Fruit fly (Drosophila melanogaster) whole organism, embryonic: ENCODE measurements around the gene CG16813.

Experiments used
- Antp ChIP-seq: fragments of 200-800 bp; sonication (Bioruptor generic); optimal IDR thresholded peaks from 3 replicates; lab custom pipeline; 2016; ENCODE audit warnings: missing biosample characterization, missing genetic modification characterization
- CG15269 ChIP-seq: fragments of 200-800 bp; sonication (Bioruptor generic); optimal IDR thresholded peaks from 2 replicates; lab custom pipeline; 2018; ENCODE audit warnings: missing biosample characterization, mild to moderate bottlenecking, missing genetic modification characterization, moderate library complexity
- CG16779 ChIP-seq: fragments of 200-800 bp; sonication (Bioruptor generic); IDR thresholded peaks from 2 replicates; pipeline ENCODE4 v1.3.6; 2022; ENCODE audit warnings: missing biosample characterization, missing genetic modification characterization
- CG17385 ChIP-seq: fragments of 200-800 bp; sonication (Bioruptor generic); optimal IDR thresholded peaks from 3 replicates; lab custom pipeline; 2018; ENCODE audit warnings: missing biosample characterization, mild to moderate bottlenecking, missing genetic modification characterization
- CG2199 ChIP-seq: fragments of 200-800 bp; sonication (Bioruptor generic); IDR thresholded peaks from 3 replicates; pipeline ENCODE4 v1.3.6; 2022; ENCODE audit warnings: missing biosample characterization, missing genetic modification characterization
- Dfd ChIP-seq, 2 experiments: fragments of >200 bp; optimal IDR thresholded peaks; 2 replicates each; lab custom pipeline; 2017; ENCODE audit warnings: missing biosample characterization in 2 of 2, missing genetic modification characterization in 2 of 2
- Ets65A ChIP-seq: fragments of 200-800 bp; sonication (Bioruptor generic); peaks from one replicate; lab custom pipeline; 2016; ENCODE audit warnings: missing biosample characterization, missing genetic modification characterization
- Max ChIP-seq: fragments of 200-800 bp; sonication (Bioruptor generic); optimal IDR thresholded peaks from 2 replicates; lab custom pipeline; 2016; ENCODE audit warnings: missing biosample characterization, mild to moderate bottlenecking, missing genetic modification characterization
- Xrp1 ChIP-seq: fragments of 200-800 bp; sonication (Bioruptor generic); IDR thresholded peaks from 2 replicates; pipeline ENCODE4 v1.3.6; 2022; ENCODE audit warnings: missing biosample characterization, missing genetic modification characterization
- chif ChIP-seq, 2 experiments: fragments of 200-800 bp; sonication (Bioruptor generic); optimal IDR thresholded peaks; 3 replicates each; lab custom pipeline; 2016; ENCODE audit warnings: missing biosample characterization in 2 of 2, missing genetic modification characterization in 2 of 2
- chm ChIP-seq: fragments of 200-800 bp; sonication (Bioruptor generic); IDR thresholded peaks from 2 replicates; pipeline ENCODE4 v1.3.6; 2022; ENCODE audit warnings: missing biosample characterization, missing genetic modification characterization
- ind ChIP-seq: fragments of 200-800 bp; sonication (Bioruptor generic); optimal IDR thresholded peaks from 3 replicates; lab custom pipeline; 2016; ENCODE audit warnings: missing biosample characterization, missing genetic modification characterization
- zfh1 ChIP-seq: fragments of 200-800 bp; sonication (Bioruptor generic); IDR thresholded peaks from 3 replicates; pipeline ENCODE4 v1.3.6; 2022; ENCODE audit warnings: missing biosample characterization, missing genetic modification characterization

CG16813 gene

DNA sequence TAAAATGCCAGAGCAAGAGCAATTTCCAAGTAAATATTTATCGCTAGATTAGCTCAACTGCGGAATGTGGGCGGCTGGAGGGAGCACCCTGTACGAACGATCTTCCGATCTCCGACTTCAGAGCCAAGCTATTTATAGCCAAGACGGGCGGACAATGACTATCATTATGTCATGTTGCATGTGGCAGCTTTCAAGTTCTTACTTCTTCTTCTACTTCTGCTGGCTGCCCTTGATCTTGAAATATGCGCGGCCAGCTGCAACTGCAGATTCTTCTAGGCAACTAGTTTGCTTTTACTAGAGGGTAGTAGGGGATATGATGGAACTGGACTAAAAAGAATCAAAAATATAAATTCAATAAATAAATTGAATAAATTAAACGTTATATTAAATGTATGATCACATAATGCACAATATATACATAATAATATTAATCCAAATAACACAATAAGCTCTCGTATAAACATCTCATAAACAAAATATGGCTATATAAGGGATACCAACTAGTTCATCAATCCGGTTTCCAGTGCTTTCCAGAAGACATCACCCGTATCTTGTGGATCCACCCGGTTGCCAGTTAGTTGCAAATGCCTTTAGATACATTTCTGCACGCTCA lies 40.8 kb downstream of the CG16813 start (continued):
- TF ChIP-seq chif (GFP tag; optimal IDR thresholded peaks at IDR 0.05; lab: Kevin White, UChicago) (no peak), Antp (no peak), CG16779 (GFP tag; lab: Robert Waterston, UW) (no peak), Xrp1 (GFP tag; lab: Robert Waterston, UW) (peak; percentile 31; the same call in 1 of the 2 replicates), CG2199 (0 out of 3 replicates have a peak, but pooled peaks have one; percentile 15), CG17385 (GFP tag; lab: Kevin White, UChicago) (no peak), Max (no peak)

DNA sequence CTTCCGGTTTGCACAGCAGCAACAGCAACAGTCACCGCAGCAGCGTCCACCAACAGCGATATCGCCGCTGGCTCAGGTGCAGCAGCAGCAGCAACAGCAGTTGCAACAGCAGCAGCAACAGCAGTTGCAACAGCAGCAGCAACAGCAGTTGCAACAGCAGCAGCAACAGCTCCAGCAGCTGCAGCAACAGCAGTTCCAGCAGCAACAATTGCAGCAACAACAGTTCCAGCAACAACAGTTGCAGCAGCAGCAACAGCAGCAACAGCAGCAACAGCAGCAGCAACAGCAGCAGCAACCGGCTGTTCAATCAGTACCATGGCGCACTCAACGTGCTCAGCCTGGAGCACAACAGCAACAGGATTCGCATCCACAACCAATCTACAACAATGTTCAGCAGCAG lies 45.2 kb downstream of the CG16813 start:
- no peak for TF ChIP-seq chm (GFP tag; lab: Robert Waterston, UW)
- no peak for TF ChIP-seq ind (GFP tag; lab: Kevin White, UChicago)
- TF ChIP-seq CG15269 (tag; lab: Kevin White, UChicago): no peak
- peak; percentile 0 for TF ChIP-seq Ets65A
- peak in 1 of 2 experiments; percentile 18 for TF ChIP-seq Dfd (GFP tag; optimal IDR thresholded peaks at IDR 0.05; lab: Kevin White, UChicago)
- no peak for TF ChIP-seq zfh1 (GFP tag; lab: Robert Waterston, UW)
